Fruit fly (Drosophila melanogaster) whole organism, pupa: Measurements from ENCODE around the gene CG15253.
"Not testable (repeated sequence)": the region's sequence is repeated elsewhere in the genome, so short reads cannot be mapped to it uniquely, and the experiment has no call there.

Experiments used
- CG12605 ChIP-seq: fragments of 200-800 bp; sonication (Bioruptor generic); IDR thresholded peaks from 2 replicates; pipeline ENCODE4 v1.3.6; 2022; ENCODE audit warnings: missing biosample characterization, missing genetic modification characterization
- CG4496 ChIP-seq: fragments of 200-800 bp; sonication (Bioruptor generic); IDR thresholded peaks from 3 replicates; pipeline ENCODE4 v1.3.6; 2022; ENCODE audit warnings: missing biosample characterization, missing genetic modification characterization
- CG8301 ChIP-seq: fragments of 200-800 bp; sonication (Bioruptor generic); optimal IDR thresholded peaks from 2 replicates; lab custom pipeline; 2018; ENCODE audit warnings: missing biosample characterization, mild to moderate bottlenecking, missing genetic modification characterization
- Ets98B ChIP-seq: fragments of 200-800 bp; sonication (Bioruptor generic); IDR thresholded peaks from 2 replicates; pipeline ENCODE4 v1.3.6; 2022; ENCODE audit warnings: missing biosample characterization, missing genetic modification characterization
- gl ChIP-seq: fragments of 200-800 bp; sonication (Bioruptor generic); optimal IDR thresholded peaks from 2 replicates; lab custom pipeline; 2018; ENCODE audit warnings: missing biosample characterization, mild to moderate bottlenecking, missing genetic modification characterization

- TF ChIP-seq CG12605 (GFP tag; lab: Robert Waterston, UW); CG8301 (tag; lab: Kevin White, UChicago); gl; CG4496 (GFP tag; lab: Robert Waterston, UW); Ets98B (GFP tag; lab: Robert Waterston, UW): not testable (repeated sequence)
Observed at dm6 chr2L:15659374-15659773, 43.2 kb upstream of the CG15253 start, which contains the start of gene CG44141.
